Fruit fly (Drosophila melanogaster) whole organism, wandering third instar larva: Measurements from ENCODE around the gene CG32249.

Experiments used
- Dfd ChIP-seq: fragments of >200 bp; optimal IDR thresholded peaks from 2 replicates; lab custom pipeline; 2017; ENCODE audit warnings: missing biosample characterization, missing genetic modification characterization
- Dif ChIP-seq: fragments of 200-275, 200-300 bp; sonication (Bioruptor generic); optimal IDR thresholded peaks from 2 replicates; lab custom pipeline; 2018; ENCODE audit warnings: missing biosample characterization, missing genetic modification characterization; ENCODE audit not compliant: partially characterized antibody
- GATAd ChIP-seq: sonication (Bioruptor generic); optimal IDR thresholded peaks from 2 replicates; lab custom pipeline; 2016; ENCODE audit warnings: missing biosample characterization, missing genetic modification characterization
- Hnf4 ChIP-seq: fragments of 200-800 bp; sonication (Bioruptor generic); optimal IDR thresholded peaks from 2 replicates; lab custom pipeline; 2016; ENCODE audit warnings: missing biosample characterization, mild to moderate bottlenecking, missing genetic modification characterization
- Hr83 ChIP-seq: fragments of 200-300 bp; sonication (Bioruptor generic); optimal IDR thresholded peaks from 2 replicates; lab custom pipeline; 2016; ENCODE audit warnings: missing biosample characterization, mild to moderate bottlenecking, missing genetic modification characterization, moderate library complexity; ENCODE audit not compliant: poor library complexity, severe bottlenecking
- Myc ChIP-seq: fragments of >200 bp; optimal IDR thresholded peaks from 2 replicates; lab custom pipeline; 2017
- Vsx2 ChIP-seq: fragments of 200-300, 225-300 bp; sonication (Bioruptor generic); optimal IDR thresholded peaks from 2 replicates; lab custom pipeline; 2018; ENCODE audit warnings: missing biosample characterization, missing genetic modification characterization; ENCODE audit not compliant: partially characterized antibody
- dmrt93B ChIP-seq: fragments of 200-800 bp; sonication (Bioruptor generic); optimal IDR thresholded peaks from 2 replicates; lab custom pipeline; 2018; ENCODE audit warnings: missing biosample characterization, mild to moderate bottlenecking, missing genetic modification characterization
- h ChIP-seq: fragments of 200-800 bp; sonication (Bioruptor generic); optimal IDR thresholded peaks from 3 replicates; lab custom pipeline; 2016; ENCODE audit warnings: missing biosample characterization, mild to moderate bottlenecking, missing genetic modification characterization
- lola ChIP-seq: fragments of >200 bp; optimal IDR thresholded peaks from 2 replicates; lab custom pipeline; 2017; ENCODE audit warnings: missing biosample characterization, missing genetic modification characterization
- pan ChIP-seq: fragments of >200 bp; optimal IDR thresholded peaks from 2 replicates; lab custom pipeline; 2017
- sage ChIP-seq: fragments of 200-800 bp; sonication (Bioruptor generic); optimal IDR thresholded peaks from 2 replicates; lab custom pipeline; 2016; ENCODE audit warnings: missing biosample characterization, mild to moderate bottlenecking, missing genetic modification characterization
- usp ChIP-seq: fragments of >200 bp; optimal IDR thresholded peaks from 2 replicates; lab custom pipeline; 2017; ENCODE audit warnings: missing biosample characterization, missing genetic modification characterization
- woc ChIP-seq: sonication (Bioruptor generic); optimal IDR thresholded peaks from 2 replicates; lab custom pipeline; 2016; ENCODE audit warnings: missing biosample characterization, mild to moderate bottlenecking, missing genetic modification characterization

dm6 chr3L:4466530-4466929, 3.3 kb upstream of the CG32249 start, which contains the start of gene CG32241:
- TF ChIP-seq dmrt93B (GFP tag; lab: Kevin White, UChicago) (no peak), sage (no peak), pan (lab: Kevin White, UChicago) (no peak), usp (no peak), h (GFP tag; lab: Kevin White, UChicago) (no peak), Myc (no peak), Hnf4 (GFP tag; lab: Kevin White, UChicago) (no peak), Hr83 (GFP tag; lab: Kevin White, UChicago) (no peak), Dif (GFP tag; lab: Kevin White, UChicago) (no peak), lola (GFP tag; lab: Kevin White, UChicago) (no peak), woc (GFP tag; lab: Kevin White, UChicago) (no peak), Vsx2 (GFP tag; lab: Kevin White, UChicago) (no peak), Dfd (GFP tag; lab: Kevin White, UChicago) (no peak), GATAd (no peak)
